Worm (Caenorhabditis elegans) whole organism, L4/young adult: ENCODE measurements around the gene T13G4.1.

Experiments used
- dao-5 ChIP-seq: sonication (generic microtip); optimal IDR thresholded peaks from 2 replicates; lab custom pipeline; 2016; ENCODE audit warnings: missing genotype, missing genetic modification characterization, moderate library complexity, missing compliant biosample characterization
- him-1 ChIP-seq: sonication (generic microtip); optimal IDR thresholded peaks from 2 replicates; lab custom pipeline; 2016; ENCODE audit warnings: missing genotype, missing genetic modification reagents, missing genetic modification characterization, missing compliant biosample characterization

DNA sequence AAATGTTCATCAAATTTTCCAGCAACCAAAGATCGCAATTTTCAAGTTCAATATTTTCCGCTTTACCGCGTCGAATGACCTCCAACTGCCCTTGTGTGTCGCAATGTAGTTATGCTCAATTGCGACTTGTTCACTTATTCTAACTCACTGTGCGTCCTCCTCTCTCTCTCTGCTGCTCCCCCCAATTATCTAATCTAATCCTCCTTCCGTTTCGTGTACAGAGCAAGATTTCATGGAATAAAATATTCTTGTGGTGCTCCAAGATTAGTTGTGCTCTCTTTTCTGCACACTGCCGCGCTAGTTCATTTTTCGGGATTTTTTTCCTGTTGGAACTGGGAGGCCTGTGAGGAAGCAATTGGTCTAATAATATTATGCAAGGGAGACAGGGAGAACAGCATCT, 9.0 kb upstream of the T13G4.1 start:
- TF ChIP-seq him-1 (tag; lab: Kevin White, UChicago) (no peak), dao-5 (tag; lab: Kevin White, UChicago) (no peak)
